Fruit fly (Drosophila melanogaster) whole organism, larva: ENCODE measurements around the gene Sem1.

Experiments
- noc ChIP-seq: fragments of 200-800 bp; sonication (Bioruptor generic); optimal IDR thresholded peaks from 3 replicates; lab custom pipeline; 2019; ENCODE audit warnings: missing biosample characterization, mild to moderate bottlenecking, missing genetic modification characterization, moderate library complexity

Sem1 gene

DNA sequence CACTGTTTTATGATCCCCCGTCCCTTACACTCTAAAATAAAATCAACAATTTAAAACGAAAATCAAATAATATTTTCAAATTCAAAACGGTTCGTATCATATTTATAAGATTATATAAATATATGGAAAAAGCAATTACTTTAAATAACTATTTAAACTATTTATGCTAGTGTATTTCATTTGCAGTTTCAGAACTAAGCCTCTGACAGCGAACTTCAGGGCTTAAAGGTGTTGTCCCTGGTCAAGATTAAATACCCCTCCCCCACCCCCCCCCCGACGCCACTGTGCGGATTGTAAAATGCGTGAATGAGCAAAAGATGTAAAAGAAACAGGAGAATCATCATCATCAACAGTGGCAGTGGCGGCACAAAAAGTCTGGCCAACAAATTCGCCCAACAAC, 13.0 kb downstream of the Sem1 start:
- TF ChIP-seq noc, result no peak

DNA sequence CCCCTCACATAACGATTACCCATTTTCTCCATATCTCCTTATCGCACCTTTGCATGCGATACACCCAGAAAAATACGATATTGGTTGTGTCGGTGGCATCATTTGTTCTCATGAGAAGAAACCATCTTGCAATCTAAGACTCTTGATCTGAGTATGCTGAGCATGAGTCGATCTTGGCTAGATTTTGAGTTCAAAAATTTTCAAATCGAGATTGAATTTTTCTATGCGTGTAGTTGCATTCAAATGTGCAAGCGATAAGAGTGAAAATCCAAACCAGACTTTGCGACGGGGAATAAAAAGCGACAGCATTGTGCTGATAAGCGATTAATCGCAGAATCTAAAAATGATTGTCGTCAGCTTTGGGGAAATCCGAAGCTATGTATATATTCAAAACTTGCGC, 17.5 kb downstream of the Sem1 start:
- no peak for TF ChIP-seq noc

DNA sequence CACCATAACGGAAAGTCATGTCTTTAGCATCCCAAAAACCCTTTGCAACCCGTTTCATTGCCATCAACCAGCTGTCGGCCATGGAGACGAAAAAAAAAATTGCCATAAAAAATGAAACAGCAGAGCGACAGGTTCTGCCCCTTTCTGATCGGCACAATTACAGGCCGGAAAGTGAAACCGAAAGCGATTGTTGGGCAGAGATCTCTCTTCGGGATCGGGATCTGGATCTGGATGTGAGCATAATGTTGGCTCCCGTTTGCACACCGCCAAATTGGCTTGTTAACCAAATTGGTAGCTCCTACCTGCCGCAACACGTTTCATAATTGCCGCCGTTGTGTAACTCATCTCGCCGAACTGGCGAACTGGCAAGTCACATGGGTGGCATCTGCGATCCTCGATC, 18.4 kb downstream of the Sem1 start:
- TF ChIP-seq noc, result no peak

DNA sequence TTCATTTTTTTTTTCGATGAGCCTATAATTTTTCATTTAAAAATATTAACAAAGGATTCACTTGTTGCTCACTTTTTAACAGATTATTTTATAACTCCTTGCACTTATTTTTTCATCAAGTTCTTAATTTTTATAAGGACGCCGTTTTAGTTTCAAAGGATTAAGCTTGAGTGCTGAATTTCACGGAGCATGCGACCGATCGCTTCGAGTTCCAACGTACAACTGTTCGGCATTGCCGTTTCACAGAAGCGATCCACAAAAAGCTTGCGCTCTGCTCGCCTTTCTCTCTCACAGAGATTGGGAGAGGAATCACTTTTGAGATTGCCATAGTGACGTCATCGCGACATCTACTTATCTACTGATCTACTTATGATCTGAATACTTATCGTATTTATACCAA, 20.6 kb downstream of the Sem1 start, which contains the start of gene Pvf2:
Pvf2 (minus strand) TSS at position 226 of the 400 bp plus-strand sequence.
- TF ChIP-seq noc, result no peak

DNA sequence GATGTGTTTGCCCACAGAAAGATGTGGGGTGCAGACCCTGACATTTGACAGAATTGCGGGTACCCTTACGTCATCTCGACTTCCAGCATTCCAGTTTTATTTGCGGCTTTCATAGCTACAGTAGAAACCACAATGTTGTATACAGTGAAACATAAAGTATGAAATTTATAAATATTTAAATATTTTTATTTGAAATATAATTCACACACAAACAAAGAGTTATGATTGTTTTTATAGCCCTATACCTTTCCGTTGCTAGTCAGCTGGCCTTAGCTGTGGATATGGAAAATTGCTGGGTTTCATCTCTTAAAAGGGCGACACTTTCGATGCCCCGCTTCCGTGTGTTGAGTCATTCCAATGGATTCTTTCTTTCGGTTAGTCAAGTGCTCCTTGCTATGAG, 27.1 kb downstream of the Sem1 start:
- no peak for TF ChIP-seq noc

DNA sequence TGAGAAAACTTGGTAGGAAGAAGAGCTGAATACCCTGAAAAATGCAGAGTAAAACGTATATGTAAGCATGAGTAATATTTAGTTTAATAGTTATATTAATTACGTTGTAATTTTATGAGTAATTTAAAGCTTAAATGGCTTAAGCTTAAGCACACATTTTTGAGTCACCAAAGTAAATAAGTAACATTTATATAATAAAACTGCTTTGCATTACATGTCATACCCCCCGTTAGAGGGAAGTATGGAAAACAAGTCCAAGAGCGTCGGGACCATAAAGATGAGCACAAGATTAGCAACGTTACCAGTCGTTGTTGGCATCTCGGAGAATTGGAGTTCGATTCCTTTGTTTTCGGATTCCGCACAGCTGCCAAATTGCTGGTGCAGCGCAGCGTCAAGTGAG, 30.5 kb downstream of the Sem1 start:
- TF ChIP-seq noc, result no peak

DNA sequence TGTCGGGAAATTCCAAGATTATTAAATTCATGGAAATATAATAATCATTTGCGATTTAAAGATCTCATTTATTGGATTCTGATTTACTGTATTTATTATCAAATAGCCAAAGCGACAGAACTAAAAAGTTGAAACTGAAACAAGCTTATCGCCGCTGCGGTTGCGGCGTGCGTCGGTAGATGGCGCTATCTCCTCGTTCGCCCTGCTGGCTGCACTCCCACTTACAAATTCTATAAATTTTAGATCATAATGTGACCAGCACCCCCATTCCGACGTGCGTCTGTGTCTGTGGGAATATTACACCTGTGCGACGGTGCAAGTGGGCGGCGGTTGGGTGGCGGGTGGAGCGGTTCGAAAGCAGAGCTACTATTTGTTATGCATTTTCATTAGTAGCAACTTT, 33.6 kb downstream of the Sem1 start:
- no peak for TF ChIP-seq noc

DNA sequence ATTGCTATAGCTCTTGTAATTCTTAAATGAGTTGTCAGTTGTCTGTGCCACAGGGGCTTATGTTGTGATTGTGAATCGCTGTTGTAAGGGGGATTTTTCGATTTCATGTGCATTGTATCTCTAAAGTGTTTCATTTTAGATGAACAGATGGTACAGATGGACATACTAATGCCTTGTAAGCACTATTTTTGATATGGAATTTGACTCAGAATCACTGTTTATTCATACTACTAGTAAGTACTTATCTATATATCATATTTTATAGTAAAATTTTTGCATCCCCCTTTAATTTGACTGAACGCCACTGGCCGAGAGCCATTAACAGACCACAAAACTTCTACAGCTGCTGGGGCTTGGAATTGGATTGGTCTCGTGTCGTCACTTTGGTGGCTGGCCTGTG, 37.0 kb downstream of the Sem1 start:
- no peak for TF ChIP-seq noc

DNA sequence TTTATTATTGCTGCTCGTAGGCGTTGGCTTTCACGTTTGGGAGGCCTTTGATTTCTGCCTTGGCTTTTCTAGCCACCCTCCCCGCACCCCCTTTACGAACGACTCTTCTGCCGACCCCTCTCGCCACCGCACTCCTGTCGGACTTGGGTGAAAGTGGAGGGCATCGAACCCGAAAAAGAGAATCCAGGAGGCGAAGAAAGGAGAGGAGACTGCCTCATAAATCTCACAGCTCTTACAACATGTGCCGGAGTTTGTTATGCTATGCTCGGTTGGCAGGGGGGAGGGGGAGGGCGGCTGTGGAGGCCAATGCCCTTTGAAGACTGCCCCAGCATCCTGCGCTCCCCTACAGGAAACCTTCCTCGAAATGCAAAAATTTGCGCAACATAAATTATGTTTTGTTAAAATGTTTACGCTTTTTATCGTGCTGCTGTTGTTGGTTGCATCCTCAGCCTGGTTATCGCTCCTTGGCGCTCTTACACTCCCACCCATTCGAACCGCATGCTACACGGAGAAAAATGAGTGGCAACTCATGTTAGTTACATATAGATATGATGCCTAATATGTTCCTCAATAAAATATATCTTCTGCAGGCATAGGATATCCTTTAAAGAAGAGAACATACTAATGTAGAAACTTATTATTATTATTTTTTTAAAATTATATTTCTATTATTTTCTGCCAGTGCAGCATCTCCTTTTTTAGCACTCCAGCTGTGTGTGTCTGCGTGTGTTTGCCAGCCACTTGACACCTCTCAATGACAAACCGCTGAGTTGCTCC, 40.6 kb downstream of the Sem1 start:
- TF ChIP-seq noc, result no peak

DNA sequence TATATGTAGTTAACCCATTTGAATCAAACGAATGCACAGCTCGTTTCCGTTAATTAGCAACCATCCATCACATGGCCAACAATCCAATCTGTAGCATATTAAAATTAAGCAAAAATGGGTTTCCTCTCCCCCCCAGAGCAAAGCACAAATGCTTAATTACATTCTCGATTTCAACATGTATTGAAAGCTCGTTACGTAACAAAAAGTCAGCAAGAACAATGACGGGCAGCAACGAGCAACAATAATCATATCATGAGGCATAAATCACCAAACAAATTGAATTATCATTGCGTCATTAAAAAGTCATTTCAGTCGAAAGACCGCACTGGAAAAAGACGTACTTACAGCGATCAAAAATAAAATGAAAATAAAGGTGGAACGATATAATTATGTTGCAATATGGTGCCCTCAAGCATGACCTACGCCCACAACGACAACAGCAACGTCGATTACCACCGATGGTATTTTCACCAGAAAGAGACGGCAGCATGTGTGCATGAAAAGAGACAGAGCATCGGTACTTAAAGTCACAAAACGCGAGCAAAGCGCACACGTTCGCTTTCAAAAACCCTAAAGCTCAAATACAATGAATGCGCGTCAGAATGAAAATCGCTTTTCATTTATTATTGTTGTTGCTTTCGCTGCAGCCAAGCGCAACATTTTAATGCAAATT, 42.6 kb downstream of the Sem1 start:
- TF ChIP-seq noc, result no peak

DNA sequence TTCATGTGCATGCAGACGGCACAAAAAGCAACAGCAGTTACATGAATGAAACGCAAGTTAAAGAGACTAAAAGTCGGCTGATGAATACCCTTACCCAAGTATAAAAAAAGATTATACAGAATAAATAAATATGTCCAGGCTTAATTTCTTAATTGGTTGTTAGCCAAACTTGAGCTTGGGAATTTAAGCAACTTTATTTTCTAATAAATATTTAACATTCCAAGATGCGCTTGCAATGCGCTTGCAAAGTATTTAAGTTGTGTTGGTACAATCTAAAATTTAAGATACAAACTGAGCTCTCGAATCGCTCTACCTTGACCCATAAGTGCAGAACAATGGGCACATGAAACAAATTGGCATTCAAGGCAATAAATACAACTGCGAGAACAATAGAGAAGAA, 44.1 kb downstream of the Sem1 start:
- TF ChIP-seq noc, result no peak

DNA sequence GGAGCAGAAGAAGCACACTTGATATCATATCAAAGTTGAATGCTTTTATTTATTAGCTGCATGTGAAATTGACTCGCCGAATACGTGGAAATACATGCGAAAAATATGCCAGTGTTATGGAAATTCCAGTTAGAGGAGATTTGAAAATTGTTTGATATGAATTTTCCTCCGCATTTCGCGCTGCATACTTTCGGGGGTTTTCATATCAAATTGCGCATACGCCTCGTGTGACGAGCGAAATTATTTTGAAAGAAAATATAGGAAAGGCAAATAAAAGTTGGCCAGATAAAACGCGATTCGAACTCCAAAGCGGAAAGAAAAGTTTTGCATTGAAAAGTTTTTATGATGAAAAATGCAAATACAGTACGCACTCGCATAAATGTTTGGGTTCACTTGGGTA, 46.5 kb downstream of the Sem1 start:
- TF ChIP-seq noc, result no peak
